Fruit fly (Drosophila melanogaster): Measurements from ENCODE around the gene RPA2.

DNA sequence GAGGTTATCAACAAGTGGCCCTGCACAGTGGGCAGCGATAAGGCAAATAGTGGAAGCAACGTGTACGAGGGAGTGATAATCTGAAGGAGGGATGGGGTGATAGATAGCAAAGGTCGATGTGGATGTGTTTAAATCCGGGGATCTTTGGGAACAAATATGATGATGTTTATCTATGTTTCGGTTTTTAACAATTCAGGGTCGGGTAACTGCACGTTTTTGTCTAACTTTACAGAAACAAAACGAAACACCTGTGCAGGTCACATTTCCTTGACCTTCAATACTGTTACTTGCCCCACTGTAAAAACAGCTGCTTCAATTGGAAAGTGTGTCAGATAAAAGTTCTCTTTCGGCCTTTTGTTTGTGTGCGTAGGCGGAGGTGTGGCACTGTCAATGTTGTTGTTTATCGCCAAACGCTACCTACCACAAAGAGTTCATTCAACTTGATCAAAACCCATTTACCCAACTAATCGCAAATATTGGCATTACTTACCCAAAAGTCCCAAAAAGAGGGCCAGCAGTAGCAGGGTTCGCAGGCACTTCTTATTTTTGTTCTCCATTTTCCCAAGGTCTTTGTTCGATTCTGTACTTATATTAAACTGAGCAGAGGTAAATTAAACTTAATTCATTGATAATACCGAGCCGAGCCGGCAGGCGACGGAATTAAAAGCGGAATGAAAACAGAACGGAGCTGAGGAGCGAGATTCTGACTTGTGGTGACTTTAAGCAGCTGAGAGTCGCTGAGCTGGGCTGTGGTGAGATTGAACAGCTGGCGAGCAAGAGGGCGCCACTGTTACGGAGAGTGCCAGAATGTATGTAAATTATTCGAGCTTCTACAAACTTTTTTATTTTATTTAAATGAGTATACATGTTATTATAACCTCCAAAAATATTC lies 3.5 kb downstream of the RPA2 start, which contains the start of gene Mtp:
- TF ChIP-seq CTCF (optimal IDR thresholded peaks at IDR 0.05), result peak; percentile 85 to 90
- no peak for TF ChIP-seq CG8478 (optimal IDR thresholded peaks at IDR 0.05)

All from S2 (cell line).